Worm (Caenorhabditis elegans): ENCODE measurements around the gene lin-1.

ce11 chrIV:2321546-2321945 lies 21.5 kb upstream of the lin-1 start:
- TF ChIP-seq dpl-1 (GFP tag; optimal IDR thresholded peaks at IDR 0.05) (no peak), ceh-28 (tag; optimal IDR thresholded peaks at IDR 0.05) (no peak), nhr-237 (tag; optimal IDR thresholded peaks at IDR 0.05) (no peak), sdz-12 (GFP tag; optimal IDR thresholded peaks at IDR 0.05) (no peak)

All from whole organism, L4 larva.